Fruit fly (Drosophila melanogaster): ENCODE results near the gene CG14668.
A peak's percentile ranks its signal among the peaks of the same experiment; 100 is the strongest.

The CG14668 gene

DNA sequence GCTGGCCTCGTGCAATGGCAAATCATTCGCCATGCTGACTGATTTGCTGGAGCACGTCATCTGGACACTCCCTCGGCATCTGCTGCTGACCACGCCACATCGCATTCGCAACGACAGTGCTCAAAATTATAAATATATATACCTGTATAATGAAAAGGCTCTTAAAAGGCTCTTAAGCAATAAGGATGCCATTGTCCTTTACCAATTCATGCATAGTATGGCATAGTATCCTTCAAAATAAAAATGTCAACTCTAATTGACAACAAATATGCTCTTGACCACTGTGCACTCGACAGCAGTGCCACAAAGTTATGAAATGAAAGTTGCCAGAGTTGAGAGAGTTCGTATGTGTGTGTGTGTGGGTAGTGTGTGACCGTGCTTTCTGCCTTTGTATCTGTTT lies 34.7 kb upstream of the CG14668 start (continued):
- TF ChIP-seq cyc (GFP tag; optimal IDR thresholded peaks at IDR 0.05) (no peak), CG8632 (GFP tag; optimal IDR thresholded peaks at IDR 0.05) (no peak), Blimp-1 (GFP tag; optimal IDR thresholded peaks at IDR 0.05) (no peak), CG6792 (GFP tag; optimal IDR thresholded peaks at IDR 0.05) (no peak), Lpt (GFP tag; optimal IDR thresholded peaks at IDR 0.05) (no peak), CG1621 (tag; optimal IDR thresholded peaks at IDR 0.05) (no peak), CG31627 (GFP tag; optimal IDR thresholded peaks at IDR 0.05) (no peak), CG32006 (GFP tag; optimal IDR thresholded peaks at IDR 0.05) (peak; percentile 38), CG6854 (GFP tag; optimal IDR thresholded peaks at IDR 0.05) (no peak), CG10669 (GFP tag; optimal IDR thresholded peaks at IDR 0.05) (no peak), CG10631 (GFP tag; optimal IDR thresholded peaks at IDR 0.05) (no peak), Eip78C (GFP tag) (peak; percentile 75), CG11294 (GFP tag; IDR thresholded peaks at IDR 0.05) (no peak), Hr4 (GFP tag; optimal IDR thresholded peaks at IDR 0.05) (peak; percentile 62), lz (GFP tag; optimal IDR thresholded peaks at IDR 0.05) (no peak), Met (GFP tag; optimal IDR thresholded peaks at IDR 0.05) (peak; percentile 10), CG3032 (tag; optimal IDR thresholded peaks at IDR 0.05) (no peak), Hr38 (GFP tag; optimal IDR thresholded peaks at IDR 0.05) (no peak), vri (GFP tag; optimal IDR thresholded peaks at IDR 0.05) (no peak), CG6163 (GFP tag; IDR thresholded peaks at IDR 0.05) (no peak; the same call in 2 of the 3 replicates), Ets21C (GFP tag; optimal IDR thresholded peaks at IDR 0.05) (no peak), CG11902 (GFP tag; optimal IDR thresholded peaks at IDR 0.05) (no peak), Eip75B (GFP tag; optimal IDR thresholded peaks at IDR 0.05) (no peak), CG8319 (GFP tag; optimal IDR thresholded peaks at IDR 0.05) (no peak), CG3919 (GFP tag; optimal IDR thresholded peaks at IDR 0.05) (peak; percentile 35), fkh (GFP tag; optimal IDR thresholded peaks at IDR 0.05) (no peak), Sox15 (GFP tag; optimal IDR thresholded peaks at IDR 0.05) (no peak), esn (GFP tag; optimal IDR thresholded peaks at IDR 0.05) (no peak), ss (GFP tag; optimal IDR thresholded peaks at IDR 0.05) (no peak), OdsH (GFP tag; optimal IDR thresholded peaks at IDR 0.05) (no peak), acj6 (GFP tag; optimal IDR thresholded peaks at IDR 0.05) (peak; percentile 29), CG6808 (GFP tag; optimal IDR thresholded peaks at IDR 0.05) (no peak), Smox (GFP tag; optimal IDR thresholded peaks at IDR 0.05) (peak; percentile 16)

DNA sequence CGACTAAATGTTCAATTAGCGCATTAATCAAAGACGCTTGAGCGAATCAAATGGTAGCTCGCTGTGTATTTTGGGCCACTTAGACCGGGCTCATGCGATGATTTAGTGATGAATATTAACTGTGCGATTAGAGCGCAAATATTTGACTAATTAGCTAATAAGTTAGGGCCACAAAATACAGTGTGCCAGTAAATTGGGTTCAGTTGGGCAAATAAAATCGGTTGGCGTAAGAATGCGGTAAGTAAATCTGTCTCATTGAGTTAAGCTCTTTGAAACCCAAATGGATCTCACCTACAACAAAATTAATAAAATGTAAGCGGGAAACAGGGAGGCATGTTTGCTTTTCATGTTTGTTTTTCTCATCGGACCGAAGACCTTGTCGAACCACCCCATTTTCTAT lies 33.0 kb upstream of the CG14668 start:
- TF ChIP-seq Eip78C (GFP tag) (no peak), Ets21C (GFP tag; optimal IDR thresholded peaks at IDR 0.05) (no peak), CG10669 (GFP tag; optimal IDR thresholded peaks at IDR 0.05) (no peak), Sox14 (GFP tag; optimal IDR thresholded peaks at IDR 0.05) (no peak), fkh (GFP tag; optimal IDR thresholded peaks at IDR 0.05) (peak; percentile 59), CG34406 (GFP tag; optimal IDR thresholded peaks at IDR 0.05) (no peak)

DNA sequence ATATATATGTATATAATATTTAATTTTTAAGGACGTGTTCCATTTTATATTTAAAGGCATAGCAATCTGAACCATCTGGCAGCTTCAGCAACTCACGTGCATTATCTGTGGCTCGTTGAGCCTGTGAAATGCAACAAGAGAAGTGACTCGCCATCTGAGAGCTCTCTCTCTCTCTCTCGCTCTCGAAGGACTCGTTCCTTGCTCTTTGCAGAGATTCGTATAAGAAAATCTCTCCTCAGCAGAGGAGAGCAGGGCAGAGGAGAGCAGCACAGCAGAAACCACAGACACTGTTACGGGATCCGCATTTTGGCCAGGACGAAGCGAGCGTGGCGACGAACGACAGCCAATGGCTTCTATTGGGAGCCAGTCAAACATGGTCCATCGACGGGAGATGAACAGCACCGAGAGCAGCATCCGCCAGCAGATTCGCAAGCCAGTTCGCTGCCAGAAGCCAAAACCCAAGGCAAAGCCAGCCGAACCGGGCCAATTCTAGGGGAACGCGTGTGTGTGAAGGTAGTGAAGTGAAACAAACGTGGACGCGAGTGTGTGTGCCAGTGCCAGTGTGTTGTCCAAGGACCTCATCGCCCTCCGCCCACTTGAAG lies 26.8 kb upstream of the CG14668 start, which contains the start of gene CG14669:
Gene CG14669, plus strand, starts transcription at position 381 of the 602 bp plus-strand sequence.
- TF ChIP-seq CG8319 (GFP tag; optimal IDR thresholded peaks at IDR 0.05) (no peak), svp (GFP tag) (peak; percentile 22), Lpt (GFP tag; optimal IDR thresholded peaks at IDR 0.05) (no peak)

DNA sequence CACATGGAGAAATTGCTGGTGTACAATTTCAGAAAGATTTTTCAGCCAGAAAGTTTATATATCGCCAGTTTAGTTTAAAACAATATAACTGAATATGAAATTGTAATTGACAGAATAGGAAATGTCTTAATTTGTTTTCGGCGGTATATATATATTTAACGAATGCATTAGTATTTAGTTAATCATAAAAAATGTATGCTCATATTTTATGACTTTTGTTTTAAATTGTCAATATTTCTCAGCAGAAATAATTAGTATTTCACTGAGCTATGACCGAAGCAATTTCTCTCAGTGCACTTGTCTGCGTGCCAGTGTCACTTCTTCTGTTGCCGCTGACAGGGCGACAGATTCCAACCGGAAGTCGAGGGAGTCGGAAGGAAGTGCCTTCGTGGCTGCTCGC lies 25.5 kb upstream of the CG14668 start:
- TF ChIP-seq achi (GFP tag; optimal IDR thresholded peaks at IDR 0.05) (no peak), Eip78C (GFP tag) (peak; percentile 77), CG34406 (GFP tag; optimal IDR thresholded peaks at IDR 0.05) (no peak), Sox15 (GFP tag; optimal IDR thresholded peaks at IDR 0.05) (no peak), CG11294 (GFP tag; IDR thresholded peaks at IDR 0.05) (no peak), Met (GFP tag; optimal IDR thresholded peaks at IDR 0.05) (peak; percentile 3), Hr4 (GFP tag; optimal IDR thresholded peaks at IDR 0.05) (peak; percentile 10), Smox (GFP tag; optimal IDR thresholded peaks at IDR 0.05) (peak; percentile 17), topi (GFP tag; optimal IDR thresholded peaks at IDR 0.05) (no peak), CG8632 (GFP tag; optimal IDR thresholded peaks at IDR 0.05) (no peak), OdsH (GFP tag; optimal IDR thresholded peaks at IDR 0.05) (peak; percentile 3), CG31627 (GFP tag; optimal IDR thresholded peaks at IDR 0.05) (peak; percentile 4), CG6854 (GFP tag; optimal IDR thresholded peaks at IDR 0.05) (no peak), CG7368 (GFP tag; optimal IDR thresholded peaks at IDR 0.05) (no peak), Eip93F (GFP tag; optimal IDR thresholded peaks at IDR 0.05) (no peak), CG8319 (GFP tag; optimal IDR thresholded peaks at IDR 0.05) (no peak), CG15336 (GFP tag; IDR thresholded peaks at IDR 0.05) (no peak), CG11762 (GFP tag; optimal IDR thresholded peaks at IDR 0.05; ENCODE audit: insufficient read depth) (no peak), CG8119 (GFP tag; IDR thresholded peaks at IDR 0.05) (0 out of 3 replicates have a peak, but pooled peaks have one; percentile 24), CG9139 (GFP tag; optimal IDR thresholded peaks at IDR 0.05) (no peak), acj6 (GFP tag; optimal IDR thresholded peaks at IDR 0.05) (no peak), Hr39 (GFP tag; optimal IDR thresholded peaks at IDR 0.05) (peak; percentile 4)

Data from whole organism, prepupa.